Worm (Caenorhabditis elegans): ENCODE data around the gene lido-9.

DNA sequence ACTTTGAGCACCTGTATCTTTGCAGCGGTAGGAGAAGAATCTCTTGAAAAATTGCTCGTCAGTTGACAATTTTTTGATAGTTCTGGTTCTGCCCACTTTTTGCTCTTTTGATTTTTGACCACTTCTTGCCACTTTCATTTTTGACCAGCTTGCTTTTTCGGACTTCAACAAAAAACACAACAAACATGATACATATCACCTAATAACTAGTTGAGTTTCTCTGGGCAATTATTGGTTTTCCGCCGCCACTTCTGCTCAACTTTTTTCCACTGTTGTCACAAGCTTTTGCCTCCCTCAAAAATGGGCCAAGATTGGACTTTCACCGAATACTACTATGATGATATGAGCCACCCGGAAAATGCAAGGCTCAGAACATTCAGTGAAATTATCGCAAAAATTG lies 42.3 kb upstream of the lido-9 start, which contains the start of gene srw-60:
- TF ChIP-seq F16B12.6 (tag; optimal IDR thresholded peaks at IDR 0.05) (no peak), nhr-76 (tag; optimal IDR thresholded peaks at IDR 0.05) (no peak)
